Fruit fly (Drosophila melanogaster): ENCODE measurements around the gene sowah.

sowah gene

dm6 chr3L:12501249-12501648, 71.1 kb downstream of the sowah start, which contains the start of the genes CG10638 and CG10681 (continued):
- TF ChIP-seq CG3995 (GFP tag; optimal IDR thresholded peaks at IDR 0.05) (peak; percentile 4), slou (GFP tag; optimal IDR thresholded peaks at IDR 0.05) (no peak), CG11560 (tag; IDR thresholded peaks at IDR 0.05) (no peak), Aef1 (GFP tag; IDR thresholded peaks at IDR 0.05) (no peak), CG1832 (GFP tag; optimal IDR thresholded peaks at IDR 0.05) (no peak), Bgb (GFP tag; IDR thresholded peaks at IDR 0.05; ENCODE audit: partially characterized antibody) (no peak), CG2678 (tag; optimal IDR thresholded peaks at IDR 0.05) (peak; percentile 46), Myb (GFP tag; optimal IDR thresholded peaks at IDR 0.05) (peak; percentile 32), wor (GFP tag; IDR thresholded peaks at IDR 0.05) (no peak), odd (GFP tag; optimal IDR thresholded peaks at IDR 0.05) (no peak), H2.0 (GFP tag; IDR thresholded peaks at IDR 0.05) (no peak), al (GFP tag; IDR thresholded peaks at IDR 0.05) (no peak), ken (GFP tag; IDR thresholded peaks at IDR 0.05) (no peak; the same call in 2 of the 3 replicates), seq (GFP tag; IDR thresholded peaks at IDR 0.05) (no peak), Spps (tag; optimal IDR thresholded peaks at IDR 0.05) (peak; percentile 43), CG32532 (GFP tag; IDR thresholded peaks at IDR 0.05) (no peak), CG4328 (GFP tag; optimal IDR thresholded peaks at IDR 0.05) (no peak), klu (GFP tag; IDR thresholded peaks at IDR 0.05) (no peak), B-H1 (GFP tag; IDR thresholded peaks at IDR 0.05) (no peak), Jarid2 (GFP tag; optimal IDR thresholded peaks at IDR 0.05) (no peak), usp (GFP tag; optimal IDR thresholded peaks at IDR 0.05) (no peak), Med (GFP tag) (peak; percentile 79), CG14050 (GFP tag; IDR thresholded peaks at IDR 0.05) (no peak), sob (GFP tag; IDR thresholded peaks at IDR 0.05) (peak; percentile 37; the same call in 1 of the 2 replicates), HmgD (GFP tag; optimal IDR thresholded peaks at IDR 0.05) (no peak), ssp (GFP tag; IDR thresholded peaks at IDR 0.05) (no peak), CG4404 (GFP tag; IDR thresholded peaks at IDR 0.05) (no peak), Dip3 (GFP tag; optimal IDR thresholded peaks at IDR 0.05) (no peak), CG11093 (GFP tag; IDR thresholded peaks at IDR 0.05) (no peak), CG14860 (GFP tag; IDR thresholded peaks at IDR 0.05; ENCODE audit: partially characterized antibody) (no peak), CG13424 (tag; optimal IDR thresholded peaks at IDR 0.05) (peak; percentile 42), CG7928 (GFP tag; optimal IDR thresholded peaks at IDR 0.05) (peak; percentile 28), CG3407 (GFP tag; optimal IDR thresholded peaks at IDR 0.05) (no peak), croc (GFP tag; conservative IDR thresholded peaks at IDR 0.05) (no peak), wdn (GFP tag; IDR thresholded peaks at IDR 0.05) (no peak), Sin3A (optimal IDR thresholded peaks at IDR 0.05) (no peak), esg (GFP tag; conservative IDR thresholded peaks at IDR 0.05) (no peak), Fer3 (tag; optimal IDR thresholded peaks at IDR 0.05) (peak; percentile 25), hth (optimal IDR thresholded peaks at IDR 0.05) (no peak), Fer2 (tag; optimal IDR thresholded peaks at IDR 0.05) (no peak), CkIIα-i1 (GFP tag; IDR thresholded peaks at IDR 0.05) (no peak), CG17361 (GFP tag; IDR thresholded peaks at IDR 0.05) (0 out of 3 replicates have a peak, but pooled peaks have one; percentile 43), mirr (GFP tag; optimal IDR thresholded peaks at IDR 0.05) (no peak), dysf (GFP tag; IDR thresholded peaks at IDR 0.05) (no peak), Opbp (GFP tag; IDR thresholded peaks at IDR 0.05; ENCODE audit: partially characterized antibody) (no peak), psq (GFP tag; optimal IDR thresholded peaks at IDR 0.05) (no peak), CoRest (tag; optimal IDR thresholded peaks at IDR 0.05) (peak; percentile 61), zfh2 (GFP tag; optimal IDR thresholded peaks at IDR 0.05) (peak; percentile 11), bowl (GFP tag; IDR thresholded peaks at IDR 0.05) (no peak), CG8281 (tag; optimal IDR thresholded peaks at IDR 0.05) (no peak), CG13894 (tag; optimal IDR thresholded peaks at IDR 0.05) (peak; percentile 18), ci (GFP tag; IDR thresholded peaks at IDR 0.05) (no peak), tx (GFP tag; optimal IDR thresholded peaks at IDR 0.05) (peak; percentile 17), sens (GFP tag) (peak; percentile 91)
